Fruit fly (Drosophila melanogaster): Measurements from ENCODE around the gene CG10853.

CG10853 gene

dm6 chr3L:3933599-3933998, 14.1 kb upstream of the CG10853 start:
- TF ChIP-seq fkh (GFP tag; optimal IDR thresholded peaks at IDR 0.05), result no peak
- peak; percentile 74 for TF ChIP-seq CG8119 (GFP tag; IDR thresholded peaks at IDR 0.05)
- no peak for TF ChIP-seq Ets96B (tag; optimal IDR thresholded peaks at IDR 0.05)
- no peak for TF ChIP-seq Ets21C (GFP tag; optimal IDR thresholded peaks at IDR 0.05)
- TF ChIP-seq CG34406 (GFP tag; optimal IDR thresholded peaks at IDR 0.05), result no peak
- peak; percentile 38 for TF ChIP-seq Eip78C (GFP tag)
- peak; percentile 75 for TF ChIP-seq CG15336 (GFP tag; IDR thresholded peaks at IDR 0.05)
- TF ChIP-seq Smox (GFP tag; optimal IDR thresholded peaks at IDR 0.05), result no peak
- TF ChIP-seq CG3919 (GFP tag; optimal IDR thresholded peaks at IDR 0.05), result no peak
- no peak for TF ChIP-seq acj6 (GFP tag; optimal IDR thresholded peaks at IDR 0.05)
- no peak for TF ChIP-seq CG8319 (GFP tag; optimal IDR thresholded peaks at IDR 0.05)
- no peak for TF ChIP-seq cyc (GFP tag; optimal IDR thresholded peaks at IDR 0.05)
- TF ChIP-seq CG11762 (GFP tag; optimal IDR thresholded peaks at IDR 0.05; ENCODE audit: insufficient read depth), result no peak
- no peak for TF ChIP-seq Met (GFP tag; optimal IDR thresholded peaks at IDR 0.05)
- TF ChIP-seq Sox15 (GFP tag; optimal IDR thresholded peaks at IDR 0.05), result no peak
- no peak for TF ChIP-seq CG11294 (GFP tag; IDR thresholded peaks at IDR 0.05)
- TF ChIP-seq Sox14 (GFP tag; optimal IDR thresholded peaks at IDR 0.05), result no peak
- TF ChIP-seq CG16779 (tag; optimal IDR thresholded peaks at IDR 0.05), result no peak
- TF ChIP-seq Sox102F (GFP tag; optimal IDR thresholded peaks at IDR 0.05), result no peak
- no peak for TF ChIP-seq spab (GFP tag; optimal IDR thresholded peaks at IDR 0.05)
- TF ChIP-seq Blimp-1 (GFP tag; optimal IDR thresholded peaks at IDR 0.05), result peak; percentile 4
- TF ChIP-seq CG6854 (GFP tag; optimal IDR thresholded peaks at IDR 0.05), result no peak
- peak; percentile 38 for TF ChIP-seq Eip93F (GFP tag; optimal IDR thresholded peaks at IDR 0.05)
- TF ChIP-seq CG10631 (GFP tag; optimal IDR thresholded peaks at IDR 0.05), result no peak
- TF ChIP-seq ss (GFP tag; optimal IDR thresholded peaks at IDR 0.05), result no peak
- no peak for TF ChIP-seq achi (GFP tag; optimal IDR thresholded peaks at IDR 0.05)
- TF ChIP-seq Gug (GFP tag; IDR thresholded peaks at IDR 0.05), result no peak
- TF ChIP-seq Hr39 (GFP tag; optimal IDR thresholded peaks at IDR 0.05), result no peak
- TF ChIP-seq CG9139 (GFP tag; optimal IDR thresholded peaks at IDR 0.05), result no peak
- no peak for TF ChIP-seq salr (GFP tag; optimal IDR thresholded peaks at IDR 0.05)
- no peak for TF ChIP-seq svp (GFP tag)
- TF ChIP-seq fd85E (GFP tag; optimal IDR thresholded peaks at IDR 0.05), result no peak
- TF ChIP-seq CG6163 (GFP tag; IDR thresholded peaks at IDR 0.05), result peak; percentile 69
- TF ChIP-seq eg (GFP tag; IDR thresholded peaks at IDR 0.05), result peak; percentile 86
- no peak for TF ChIP-seq dsx (GFP tag; optimal IDR thresholded peaks at IDR 0.05; ENCODE audit: poor library complexity, severe bottlenecking)
- no peak for TF ChIP-seq Eip75B (GFP tag; optimal IDR thresholded peaks at IDR 0.05)
- TF ChIP-seq dac (GFP tag; optimal IDR thresholded peaks at IDR 0.05), result no peak
- no peak for TF ChIP-seq CG8632 (GFP tag; optimal IDR thresholded peaks at IDR 0.05)
- no peak for TF ChIP-seq lz (GFP tag; optimal IDR thresholded peaks at IDR 0.05)
- TF ChIP-seq CG31627 (GFP tag; optimal IDR thresholded peaks at IDR 0.05), result no peak
- TF ChIP-seq CG32006 (GFP tag; optimal IDR thresholded peaks at IDR 0.05), result no peak
- no peak for TF ChIP-seq CG6792 (GFP tag; optimal IDR thresholded peaks at IDR 0.05)
- no peak for TF ChIP-seq Hr4 (GFP tag; optimal IDR thresholded peaks at IDR 0.05)
- TF ChIP-seq CG1621 (tag; optimal IDR thresholded peaks at IDR 0.05), result no peak
- no peak for TF ChIP-seq CG4318 (GFP tag; optimal IDR thresholded peaks at IDR 0.05)
- no peak for TF ChIP-seq Hr38 (GFP tag; optimal IDR thresholded peaks at IDR 0.05)
- no peak for TF ChIP-seq pdm3 (GFP tag; optimal IDR thresholded peaks at IDR 0.05)
- no peak for TF ChIP-seq CG6808 (GFP tag; optimal IDR thresholded peaks at IDR 0.05)
- no peak for TF ChIP-seq CG11902 (GFP tag; optimal IDR thresholded peaks at IDR 0.05)
- no peak for TF ChIP-seq net (GFP tag; optimal IDR thresholded peaks at IDR 0.05)
- TF ChIP-seq vri (GFP tag; optimal IDR thresholded peaks at IDR 0.05), result no peak
- no peak for TF ChIP-seq esn (GFP tag; optimal IDR thresholded peaks at IDR 0.05)
- TF ChIP-seq CG7368 (GFP tag; optimal IDR thresholded peaks at IDR 0.05), result no peak
- TF ChIP-seq CG6276 (GFP tag; optimal IDR thresholded peaks at IDR 0.05), result peak; percentile 44

Measured in whole organism, prepupa.